Fruit fly (Drosophila melanogaster) whole organism, larva: ENCODE results near the gene CG5882.

Experiments
- noc ChIP-seq: fragments of 200-800 bp; sonication (Bioruptor generic); optimal IDR thresholded peaks from 3 replicates; lab custom pipeline; 2019; ENCODE audit warnings: missing biosample characterization, mild to moderate bottlenecking, missing genetic modification characterization, moderate library complexity

Gene CG5882

DNA sequence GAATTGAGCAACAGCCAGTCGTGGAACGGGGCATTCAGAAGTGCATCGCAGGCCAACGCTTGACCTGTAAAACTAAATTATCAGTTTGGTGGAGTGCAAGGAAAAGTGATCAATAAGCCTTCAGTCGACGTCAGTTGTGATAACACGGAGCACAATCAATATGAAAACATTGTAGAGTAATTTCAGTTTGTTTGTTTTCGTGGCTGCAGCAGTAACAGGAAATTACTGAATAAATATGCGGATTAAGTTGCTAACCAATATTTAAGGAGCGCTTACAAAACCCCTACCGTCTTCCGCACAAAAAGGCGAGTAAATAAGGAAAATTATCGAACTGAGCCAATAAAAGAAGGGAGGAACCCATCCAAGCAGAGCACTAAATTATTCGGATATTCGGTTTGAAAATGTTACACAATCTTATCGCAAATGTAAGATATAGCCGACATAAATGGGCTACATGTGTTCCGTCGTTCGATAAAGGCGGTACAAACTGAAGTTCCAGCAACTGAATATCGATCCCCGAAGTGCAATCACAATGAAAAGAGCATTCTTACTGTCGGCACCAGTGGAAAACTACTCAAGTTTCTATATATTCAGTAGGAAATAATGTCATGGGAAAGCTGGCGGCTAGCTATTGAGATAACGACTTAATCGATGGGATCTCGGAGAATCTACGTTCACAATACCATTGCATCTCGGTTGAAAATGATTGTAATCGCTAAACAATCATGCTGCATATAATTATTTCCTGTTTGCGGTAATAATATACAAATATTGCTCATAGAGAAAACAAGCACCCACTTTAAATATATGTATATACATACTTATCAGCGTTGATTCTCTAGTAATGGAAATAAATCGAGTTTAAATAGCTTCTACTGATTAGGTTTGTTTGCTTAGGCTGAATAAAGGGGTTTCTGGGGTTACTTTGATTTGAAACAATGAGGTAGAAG lies 17.5 kb downstream of the CG5882 start:
- no peak for TF ChIP-seq noc (tag; lab: Kevin White, UChicago)

DNA sequence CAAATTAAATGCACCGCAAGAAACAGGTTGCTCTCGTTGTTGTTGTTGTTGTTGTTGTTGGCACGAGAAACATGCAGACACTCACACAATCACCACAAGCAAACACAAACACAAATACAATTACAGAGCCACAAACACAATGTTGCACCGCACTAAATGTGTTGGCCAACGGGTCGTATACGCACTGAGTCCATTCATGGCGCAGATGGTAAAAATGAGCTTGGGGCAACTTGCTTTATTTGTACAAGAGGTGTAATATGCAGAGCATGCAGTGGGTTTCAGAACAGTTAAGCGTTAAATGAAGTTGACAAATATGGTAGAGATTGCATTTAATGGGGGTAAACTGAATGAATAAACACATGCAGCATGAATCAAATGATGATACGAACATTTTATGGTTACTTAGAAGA lies 19.5 kb downstream of the CG5882 start:
- TF ChIP-seq noc (tag; lab: Kevin White, UChicago), result no peak

DNA sequence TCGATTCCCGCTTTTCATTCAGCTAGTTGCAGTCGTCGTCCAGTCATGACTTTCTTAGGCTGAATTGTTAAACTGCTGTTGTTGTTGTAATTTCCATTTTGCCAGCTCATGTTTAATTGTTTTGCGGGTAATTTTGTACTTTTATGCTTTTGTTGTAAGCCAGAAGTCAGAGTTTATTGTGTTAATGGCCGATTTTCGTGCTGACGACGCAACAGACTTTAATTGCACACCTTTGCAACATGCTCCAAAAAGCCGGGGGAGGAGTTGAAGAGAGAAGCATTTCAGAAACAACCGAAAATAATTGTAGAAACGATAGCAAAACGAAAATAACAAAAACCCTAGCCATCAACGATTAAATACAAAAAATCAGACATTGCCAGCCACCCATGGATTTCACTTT lies 20.3 kb downstream of the CG5882 start:
- no peak for TF ChIP-seq noc (tag; lab: Kevin White, UChicago)

DNA sequence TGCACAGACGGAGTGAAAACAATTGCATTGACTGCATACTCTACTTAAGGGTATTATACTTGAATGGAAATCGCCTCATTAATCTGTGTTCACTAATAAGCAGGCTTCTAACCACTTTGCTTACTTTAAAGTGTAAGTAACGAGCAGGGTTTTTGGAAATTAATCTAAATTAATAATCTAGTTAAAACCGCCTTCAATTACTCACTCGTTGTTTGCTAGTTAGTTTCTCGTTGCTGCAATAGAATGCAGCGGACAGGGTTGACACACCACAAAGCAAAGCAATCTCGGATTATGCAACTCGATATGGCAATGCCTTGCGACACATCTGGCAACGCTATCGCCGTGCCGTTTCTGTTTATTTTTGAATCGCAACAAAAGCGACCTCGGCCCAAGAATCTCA lies 21.5 kb downstream of the CG5882 start:
- no peak for TF ChIP-seq noc (tag; lab: Kevin White, UChicago)

DNA sequence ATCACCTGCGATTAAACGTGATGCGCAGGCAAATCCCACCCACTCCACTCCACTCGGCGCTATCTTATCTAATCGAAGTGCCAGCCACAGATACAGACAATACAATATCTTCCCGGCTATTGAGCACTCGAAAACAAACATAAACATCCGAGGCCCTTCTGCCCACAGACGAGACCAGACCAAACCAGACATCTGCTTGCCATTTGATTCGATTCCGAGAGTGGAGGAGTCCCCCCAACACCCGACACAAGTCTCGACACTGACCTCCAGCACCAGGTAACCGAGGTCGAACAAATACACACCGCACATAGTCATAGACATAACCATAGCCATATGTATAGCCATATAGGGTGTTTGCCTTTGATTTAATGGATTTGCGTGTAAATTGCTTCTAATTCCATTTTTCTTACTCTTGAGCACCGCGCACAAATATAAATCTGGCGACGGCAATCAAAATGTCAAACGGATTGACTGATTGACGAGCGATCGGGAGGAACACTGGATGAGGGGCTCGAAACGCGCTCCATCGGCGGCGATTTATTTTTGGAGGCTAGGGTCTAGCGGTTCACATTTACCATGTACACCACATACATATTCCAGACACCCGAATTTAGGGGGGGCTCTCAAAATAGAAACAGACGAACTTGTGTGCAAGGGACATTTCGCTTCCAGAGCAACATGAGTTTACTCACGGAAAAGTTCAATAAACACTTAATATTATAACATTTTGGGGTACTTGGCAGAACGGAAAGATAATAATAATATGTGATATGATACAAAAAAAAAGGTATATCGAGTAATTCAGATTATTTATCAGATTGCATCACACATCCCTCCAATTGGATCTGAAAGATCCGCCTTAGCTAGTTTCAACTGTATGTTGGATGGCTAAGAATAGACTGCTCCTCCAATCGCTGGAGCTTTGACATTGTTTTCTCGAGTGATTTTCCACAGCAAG lies 30.6 kb downstream of the CG5882 start:
- peak; percentile 6 for TF ChIP-seq noc (tag; lab: Kevin White, UChicago)

DNA sequence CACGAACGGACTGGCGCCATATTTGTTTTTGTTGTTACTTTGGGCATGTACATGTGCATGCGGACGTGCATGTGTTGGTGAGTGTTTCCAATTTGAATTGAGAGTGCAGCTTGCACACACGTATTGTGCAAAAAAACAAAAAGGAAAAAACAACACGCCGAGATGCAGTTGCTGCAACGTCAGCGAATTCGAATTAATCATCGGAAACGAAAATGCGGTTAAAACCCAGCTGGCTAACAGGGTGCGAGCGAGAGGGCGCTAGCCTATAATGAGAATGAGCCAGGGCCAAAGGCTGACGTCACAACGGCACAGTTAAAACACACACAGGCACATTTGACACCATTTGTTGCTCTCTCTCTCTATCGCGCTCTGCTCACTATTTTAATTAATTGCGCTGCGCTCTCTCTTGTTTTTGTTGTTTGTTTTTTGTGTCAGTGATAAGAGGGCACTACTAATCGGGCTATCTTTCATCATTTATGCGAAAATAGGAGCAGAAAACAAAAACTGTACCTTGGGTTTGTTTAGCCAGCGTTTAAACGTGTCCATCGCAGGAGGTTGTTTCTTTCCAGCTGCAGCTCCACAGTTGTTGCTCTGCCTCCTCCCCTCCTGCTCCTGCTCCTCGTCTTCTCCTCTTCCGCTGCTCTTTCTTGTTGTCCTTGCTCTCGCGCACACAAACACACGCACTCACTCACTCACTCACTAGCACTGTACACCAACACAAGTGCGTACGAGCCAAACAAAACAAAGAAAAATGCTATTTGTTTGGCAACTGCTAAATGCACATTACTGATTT lies 31.6 kb downstream of the CG5882 start:
- no peak for TF ChIP-seq noc (tag; lab: Kevin White, UChicago)

DNA sequence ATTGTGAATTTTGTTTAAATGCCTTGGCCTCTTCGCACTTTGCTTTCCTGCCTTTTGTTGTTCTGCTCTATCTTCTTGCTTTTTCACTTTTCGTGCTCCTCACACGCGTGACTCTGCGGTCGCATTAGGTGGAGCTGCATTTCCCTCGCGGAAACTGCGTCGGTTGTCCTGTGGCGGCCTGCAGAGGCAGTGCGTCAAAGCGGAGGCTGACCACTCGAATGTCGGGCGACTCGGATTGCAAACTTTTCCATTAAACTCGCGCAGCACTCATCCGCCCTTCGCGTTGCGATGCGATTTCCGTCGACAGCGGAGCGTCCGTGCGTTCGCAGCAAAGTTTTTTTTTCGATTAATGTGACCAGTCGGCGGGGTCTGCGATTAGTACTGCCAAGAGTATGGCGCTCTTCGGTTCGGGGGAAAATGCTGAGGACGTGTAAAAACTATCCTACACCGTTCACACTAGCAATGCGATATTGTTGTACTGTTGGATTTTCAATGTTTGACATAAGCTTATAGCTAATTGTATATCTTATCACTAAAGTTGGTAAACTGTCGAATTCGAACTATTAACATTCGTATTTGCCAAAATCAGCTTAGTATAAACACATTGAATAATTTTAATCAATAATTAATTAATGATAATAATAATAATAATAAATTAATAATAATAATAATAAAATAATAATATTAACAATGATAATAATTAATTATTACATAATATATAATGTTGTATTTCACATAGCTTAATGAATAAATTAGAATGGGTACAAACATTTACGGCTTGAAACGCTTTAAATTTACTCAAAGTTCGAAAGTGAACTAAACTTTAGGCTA lies 32.5 kb downstream of the CG5882 start, which contains the start of gene CG6051:
Gene CG6051 (minus strand): TSS at position 385 of the 831 bp plus-strand sequence.
- peak; percentile 46 for TF ChIP-seq noc (tag; lab: Kevin White, UChicago)

DNA sequence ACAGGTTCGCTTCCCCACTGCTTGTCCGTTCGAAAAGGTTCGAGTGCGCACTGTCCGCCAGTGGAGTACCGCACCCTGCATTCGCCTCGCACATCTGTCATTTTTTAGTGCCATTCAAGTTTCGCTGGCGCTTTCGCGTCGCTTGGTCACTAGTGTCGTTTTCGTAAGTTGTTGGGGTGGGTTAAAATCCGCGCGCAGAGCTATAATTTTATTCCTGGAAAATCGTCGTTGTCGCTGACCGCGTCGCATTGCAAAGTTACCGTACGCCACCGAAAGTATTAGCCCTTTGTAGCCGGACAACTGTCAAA lies 33.0 kb downstream of the CG5882 start, which contains the start of gene Men-b:
Gene Men-b (plus strand): TSS at position 147 of the 308 bp plus-strand sequence.
- no peak for TF ChIP-seq noc (tag; lab: Kevin White, UChicago)

DNA sequence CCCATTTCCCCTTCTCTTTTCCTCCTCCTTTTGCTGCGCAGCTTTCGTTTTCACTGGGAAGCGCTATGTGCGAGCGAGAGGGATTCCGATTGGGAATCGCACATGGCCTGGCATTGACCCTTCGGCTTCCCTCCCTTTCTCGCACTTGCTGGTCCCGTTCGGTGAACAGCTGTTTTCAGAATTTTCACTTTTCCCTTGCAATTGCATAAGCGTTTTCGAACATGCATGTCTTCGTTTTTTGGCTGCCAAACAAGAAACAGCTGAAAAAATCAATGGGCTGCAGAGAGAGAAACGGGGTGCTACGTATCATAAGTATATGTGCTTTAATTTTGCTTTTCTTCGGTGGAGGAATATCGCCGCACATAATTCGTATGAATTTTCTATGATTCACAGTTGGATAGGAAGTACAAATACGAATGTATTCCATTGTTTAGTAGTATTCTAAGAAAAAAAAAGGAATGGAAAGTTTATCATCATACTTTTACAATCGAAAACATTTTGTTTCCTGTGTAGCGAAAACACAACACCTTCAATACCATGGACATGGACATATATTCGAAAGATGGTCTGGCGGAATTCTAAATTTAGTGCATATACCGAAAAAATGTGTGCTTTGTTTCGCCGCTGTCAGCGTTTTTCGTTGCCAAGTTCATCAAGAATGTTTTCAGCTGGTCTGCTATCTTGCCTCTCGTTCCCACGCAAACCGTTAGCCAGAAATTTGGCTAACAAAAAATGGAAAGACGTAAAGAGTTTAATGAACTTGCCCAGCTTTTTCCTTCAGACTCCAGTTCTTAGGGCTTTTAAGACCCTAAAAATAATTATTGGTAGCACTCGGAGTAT lies 33.9 kb downstream of the CG5882 start:
- TF ChIP-seq noc (tag; lab: Kevin White, UChicago), result peak; percentile 72

DNA sequence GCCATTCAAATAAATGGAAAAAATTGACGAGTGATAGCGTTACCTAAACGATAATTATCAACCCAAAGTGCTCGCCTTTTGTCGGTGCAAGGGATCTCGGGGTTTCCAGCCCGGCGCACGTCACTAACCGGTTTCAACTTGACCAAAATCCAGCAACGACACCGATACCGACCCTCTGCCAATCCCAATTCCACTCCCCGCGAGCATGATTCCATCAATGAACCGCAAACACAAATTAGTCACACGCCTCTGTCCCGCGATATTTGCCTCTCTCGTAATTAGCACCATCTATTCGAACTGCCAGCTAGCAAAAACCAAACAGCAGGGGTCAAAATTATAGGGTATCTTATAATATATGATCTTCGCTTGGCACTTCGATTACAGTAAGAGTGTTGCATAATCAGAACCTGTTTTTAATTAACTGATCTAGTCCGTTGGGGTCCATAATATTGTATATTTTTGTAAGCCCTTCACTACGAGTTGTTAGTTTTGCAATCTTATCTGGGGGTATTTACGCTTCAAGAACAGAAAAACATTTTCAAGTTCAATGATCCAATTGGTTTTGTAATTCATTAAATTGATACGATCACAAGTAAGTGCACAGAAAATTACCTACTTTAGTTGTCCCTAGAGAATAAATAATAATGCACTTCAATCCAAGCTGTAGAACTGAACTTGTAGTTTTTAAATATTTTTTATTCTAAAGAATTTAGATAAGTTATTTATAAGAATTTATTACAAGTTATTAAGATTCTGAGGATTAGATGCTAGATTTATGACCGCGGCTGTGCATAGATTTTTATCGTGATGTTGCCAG lies 34.8 kb downstream of the CG5882 start:
- peak; percentile 78 for TF ChIP-seq noc (tag; lab: Kevin White, UChicago)

DNA sequence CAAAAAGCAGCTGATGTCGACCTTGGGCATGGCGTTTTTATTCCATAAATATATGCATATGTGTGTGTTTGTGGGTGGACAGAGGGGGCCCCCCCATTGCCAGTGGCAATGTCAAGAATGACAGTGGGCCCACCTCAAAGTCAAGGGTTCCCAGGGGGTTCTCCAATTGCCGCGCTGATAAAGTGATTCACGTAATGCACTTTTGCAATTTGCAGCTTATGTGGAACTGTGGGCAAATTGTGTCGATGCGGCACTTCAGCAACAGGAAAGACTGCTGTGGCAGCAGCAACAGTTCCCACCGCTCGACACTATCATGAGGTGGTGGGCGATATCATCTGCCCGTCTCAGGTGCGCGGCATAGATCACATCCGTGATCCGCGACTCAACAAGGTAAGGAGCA lies 35.6 kb downstream of the CG5882 start:
- no peak for TF ChIP-seq noc (tag; lab: Kevin White, UChicago)

DNA sequence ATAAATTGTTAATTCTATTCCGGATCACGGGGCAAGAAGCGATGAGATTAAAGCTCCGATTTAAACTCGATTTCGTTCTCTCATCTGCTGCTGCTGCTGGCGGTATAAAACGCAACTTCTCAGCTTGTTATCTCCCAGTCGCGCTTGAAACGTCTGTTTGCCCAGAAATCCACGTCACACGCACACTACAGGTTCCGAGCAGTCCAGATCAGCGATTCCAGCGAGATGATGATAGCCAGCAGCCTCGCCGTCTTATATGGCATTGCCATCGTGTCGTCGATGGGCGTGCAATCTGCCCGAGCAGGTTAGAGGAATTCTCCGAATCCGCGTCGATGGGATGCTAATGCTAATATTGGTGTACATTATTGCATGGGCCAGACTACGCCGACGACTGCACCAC lies 39.4 kb downstream of the CG5882 start, which contains the start of gene grass:
Gene grass (plus strand): TSS at position 135 of the 400 bp plus-strand sequence.
- peak; percentile 33 for TF ChIP-seq noc (tag; lab: Kevin White, UChicago)
